Worm (Caenorhabditis elegans): ENCODE data around the gene ZK892.5.
A peak's percentile ranks its signal among the peaks of the same experiment; 100 is the strongest.

Gene ZK892.5

ce11 chrII:9981760-9982159, 26.3 kb upstream of the ZK892.5 start, which contains the start of gene sdz-38:
Gene sdz-38, minus strand, starts transcription at chrII:9981860.
- 0 out of 2 replicates have a peak, but pooled peaks have one; percentile 10 for TF ChIP-seq madf-3 (GFP tag; IDR thresholded peaks at IDR 0.05)
- no peak for TF ChIP-seq dpff-1 (tag; optimal IDR thresholded peaks at IDR 0.05)
- TF ChIP-seq lir-1 (GFP tag; conservative IDR thresholded peaks at IDR 0.05): no peak
- TF ChIP-seq lin-26 (GFP tag; IDR thresholded peaks at IDR 0.05): no peak

- TF ChIP-seq zfh-2 (GFP tag; conservative IDR thresholded peaks at IDR 0.05): no peak
- TF ChIP-seq tbp1 (GFP tag; optimal IDR thresholded peaks at IDR 0.05): no peak
- TF ChIP-seq hsf-1 (GFP tag; IDR thresholded peaks at IDR 0.05): no peak
- no peak for TF ChIP-seq F22D6.2 (tag; optimal IDR thresholded peaks at IDR 0.05)
- TF ChIP-seq lag-1 (GFP tag; IDR thresholded peaks at IDR 0.05): no peak
- no peak for TF ChIP-seq ekl-4 (GFP tag; IDR thresholded peaks at IDR 0.05)
- TF ChIP-seq let-526 (GFP tag; IDR thresholded peaks at IDR 0.05): no peak
- TF ChIP-seq sdz-38 (tag; optimal IDR thresholded peaks at IDR 0.05): no peak
- TF ChIP-seq lin-35 (GFP tag; optimal IDR thresholded peaks at IDR 0.05): no peak
- TF ChIP-seq F33H1.4 (GFP tag; IDR thresholded peaks at IDR 0.05): no peak
- no peak for TF ChIP-seq hlh-26 (GFP tag; conservative IDR thresholded peaks at IDR 0.05)
- no peak for TF ChIP-seq sea-2 (GFP tag; IDR thresholded peaks at IDR 0.05)
Observed at ce11 chrII:9982437-9982836, 25.6 kb upstream of the ZK892.5 start.

ce11 chrII:9984866-9985336, 23.1 kb upstream of the ZK892.5 start:
- TF ChIP-seq snpc-1.1 (tag; optimal IDR thresholded peaks at IDR 0.05; ENCODE audit: insufficient read depth) (no peak), ceh-27 (GFP tag; optimal IDR thresholded peaks at IDR 0.05) (peak; percentile 12)

ce11 chrII:9986635-9987575, 21.1 kb upstream of the ZK892.5 start:
- 0 out of 2 replicates have a peak, but pooled peaks have one; percentile 30 for TF ChIP-seq madf-3 (GFP tag; IDR thresholded peaks at IDR 0.05)
- no peak for TF ChIP-seq fkh-3 (tag; optimal IDR thresholded peaks at IDR 0.05)

ce11 chrII:9988620-9989019, 19.4 kb upstream of the ZK892.5 start:
- TF ChIP-seq ets-4 (GFP tag; optimal IDR thresholded peaks at IDR 0.05) (no peak), die-1 (tag; optimal IDR thresholded peaks at IDR 0.05) (no peak), attf-3 (GFP tag; conservative IDR thresholded peaks at IDR 0.05) (no peak), B0019.2 (GFP tag; conservative IDR thresholded peaks at IDR 0.05) (no peak), aptf-3 (GFP tag; IDR thresholded peaks at IDR 0.05) (no peak), F33H1.4 (GFP tag; IDR thresholded peaks at IDR 0.05) (no peak), F57C9.4 (tag; optimal IDR thresholded peaks at IDR 0.05) (no peak), B0336.3 (GFP tag; IDR thresholded peaks at IDR 0.05) (no peak), ceh-100 (GFP tag; IDR thresholded peaks at IDR 0.05) (no peak), T26A5.8 (tag; optimal IDR thresholded peaks at IDR 0.05) (no peak), hmg-1.2 (GFP tag; IDR thresholded peaks at IDR 0.05) (no peak), ccch-3 (GFP tag; optimal IDR thresholded peaks at IDR 0.05) (no peak), madf-6 (GFP tag; IDR thresholded peaks at IDR 0.05) (no peak), dox-1 (GFP tag; IDR thresholded peaks at IDR 0.05) (no peak)

Measured in whole organism, young adult.